Fruit fly (Drosophila melanogaster) whole organism, embryonic: Measurements from ENCODE around the gene Gbeta76C.

Experiments
- B-H2 ChIP-seq: fragments of 200-800 bp; sonication (Bioruptor generic); optimal IDR thresholded peaks from 2 replicates; lab custom pipeline; 2018; ENCODE audit warnings: missing biosample characterization, mild to moderate bottlenecking, missing genetic modification characterization
- CG10209 ChIP-seq: fragments of 200-800 bp; sonication (Bioruptor generic); optimal IDR thresholded peaks from 3 replicates; lab custom pipeline; 2017; ENCODE audit warnings: missing biosample characterization, mild to moderate bottlenecking, missing genetic modification characterization, missing genetic modification reagents
- CG10543 ChIP-seq: fragments of 200-800 bp; sonication (Bioruptor generic); optimal IDR thresholded peaks from 3 replicates; lab custom pipeline; 2017; ENCODE audit warnings: missing biosample characterization, mild to moderate bottlenecking, missing genetic modification characterization, moderate library complexity
- CG11504 ChIP-seq: fragments of 200-800 bp; sonication (Bioruptor generic); optimal IDR thresholded peaks from 3 replicates; lab custom pipeline; 2019; ENCODE audit warnings: missing biosample characterization, mild to moderate bottlenecking, missing genetic modification characterization, moderate library complexity
- CG14667 ChIP-seq: fragments of 200-800 bp; sonication (Bioruptor generic); IDR thresholded peaks from 2 replicates; pipeline ENCODE4 v1.3.6; 2022; ENCODE audit warnings: missing biosample characterization, missing genetic modification characterization
- CG15073 ChIP-seq: fragments of 200-800 bp; sonication (Bioruptor generic); optimal IDR thresholded peaks from 2 replicates; lab custom pipeline; 2016; ENCODE audit warnings: missing biosample characterization, missing genetic modification characterization
- CG18262 ChIP-seq: fragments of 200-800 bp; optimal IDR thresholded peaks from 3 replicates; lab custom pipeline; 2019; ENCODE audit warnings: missing biosample characterization, mild to moderate bottlenecking, missing genetic modification characterization, moderate library complexity
- CG1832 ChIP-seq: fragments of 200-800 bp; sonication (Bioruptor generic); optimal IDR thresholded peaks from 2 replicates; lab custom pipeline; 2017; ENCODE audit warnings: missing biosample characterization, mild to moderate bottlenecking, missing genetic modification characterization, inconsistent platforms
- CG31388 ChIP-seq: fragments of 200-800 bp; sonication (Bioruptor generic); optimal IDR thresholded peaks from 2 replicates; lab custom pipeline; 2016; ENCODE audit warnings: missing biosample characterization, missing genetic modification characterization
- CG4360 ChIP-seq: fragments of 200-800 bp; sonication (Bioruptor generic); IDR thresholded peaks from 2 replicates; pipeline ENCODE4 v1.3.6; 2022; ENCODE audit warnings: missing biosample characterization, missing genetic modification characterization
- CG4424 ChIP-seq: fragments of 200-800 bp; sonication (Bioruptor generic); optimal IDR thresholded peaks from 3 replicates; lab custom pipeline; 2016; ENCODE audit warnings: missing biosample characterization, missing genetic modification characterization
- CG4730 ChIP-seq: fragments of 200-800 bp; sonication (Bioruptor generic); IDR thresholded peaks from 2 replicates; pipeline ENCODE4 v1.3.6; 2022; ENCODE audit warnings: missing biosample characterization, missing genetic modification characterization
- CG5180 ChIP-seq: fragments of 200-800 bp; sonication (Bioruptor generic); optimal IDR thresholded peaks from 3 replicates; lab custom pipeline; 2017; ENCODE audit warnings: missing biosample characterization, missing genetic modification characterization, mild to moderate bottlenecking, moderate library complexity, missing genetic modification reagents
- CG6254 ChIP-seq: fragments of 200-800 bp; sonication (Bioruptor generic); optimal IDR thresholded peaks from 3 replicates; lab custom pipeline; 2017; ENCODE audit warnings: mild to moderate bottlenecking, missing biosample characterization, missing genetic modification reagents, missing genetic modification characterization
- CG6689 ChIP-seq: fragments of 200-800 bp; sonication (Bioruptor generic); IDR thresholded peaks from 2 replicates; pipeline ENCODE4 v1.3.6; 2022; ENCODE audit warnings: missing biosample characterization, missing genetic modification characterization
- CG6813 ChIP-seq: fragments of 200-800 bp; sonication (Bioruptor generic); optimal IDR thresholded peaks from 2 replicates; lab custom pipeline; 2017; ENCODE audit warnings: missing biosample characterization, missing genetic modification characterization, mild to moderate bottlenecking, moderate library complexity, missing genetic modification reagents
- CG6854 ChIP-seq: fragments of 200-800 bp; sonication (Bioruptor generic); optimal IDR thresholded peaks from 3 replicates; lab custom pipeline; 2017; ENCODE audit warnings: missing biosample characterization, mild to moderate bottlenecking, missing genetic modification characterization
- CG7987 ChIP-seq: fragments of 200-800 bp; sonication (Bioruptor generic); optimal IDR thresholded peaks from 2 replicates; lab custom pipeline; 2018; ENCODE audit warnings: missing biosample characterization, mild to moderate bottlenecking, missing genetic modification characterization, moderate library complexity
- CkIIα-i1 ChIP-seq: fragments of 200-800 bp; sonication (Bioruptor generic); IDR thresholded peaks from 2 replicates; pipeline ENCODE4 v1.3.6; 2022; ENCODE audit warnings: missing biosample characterization, missing genetic modification characterization
- D ChIP-seq, 2 experiments: fragments of 200-800 bp in 1 of 2; fragments of >200 bp in 1 of 2; sonication (Bioruptor generic) in 1 of 2; optimal IDR thresholded peaks; 2 replicates in 1 of 2; 3 replicates in 1 of 2; lab custom pipeline; 2017; ENCODE audit warnings: mild to moderate bottlenecking in 1 of 2, missing biosample characterization in 1 of 2, missing genetic modification characterization in 1 of 2, missing genetic modification reagents in 1 of 2
- Deaf1 ChIP-seq: fragments of 200-800 bp; optimal IDR thresholded peaks from 3 replicates; lab custom pipeline; 2019; ENCODE audit warnings: missing biosample characterization, mild to moderate bottlenecking, missing genetic modification characterization, moderate library complexity
- ERR ChIP-seq: fragments of 200-800 bp; sonication (Bioruptor generic); optimal IDR thresholded peaks from 2 replicates; lab custom pipeline; 2016; ENCODE audit warnings: missing biosample characterization, missing genetic modification characterization
- H2.0 ChIP-seq: fragments of 200-800 bp; sonication (Bioruptor generic); IDR thresholded peaks from 2 replicates; pipeline ENCODE4 v1.3.6; 2022; ENCODE audit warnings: missing biosample characterization, missing genetic modification characterization
- Hand ChIP-seq: fragments of 200-800 bp; sonication (Bioruptor generic); optimal IDR thresholded peaks from 2 replicates; lab custom pipeline; 2017; ENCODE audit warnings: mild to moderate bottlenecking, missing biosample characterization, missing genetic modification reagents, missing genetic modification characterization
- NC2α ChIP-seq: fragments of 200-800 bp; sonication (Bioruptor generic); optimal IDR thresholded peaks from 2 replicates; lab custom pipeline; 2016; ENCODE audit warnings: missing biosample characterization, missing genetic modification characterization
- Nf-YA ChIP-seq: fragments of 200-800 bp; sonication (Bioruptor generic); IDR thresholded peaks from 2 replicates; pipeline ENCODE4 v1.3.6; 2022; ENCODE audit warnings: missing biosample characterization, missing genetic modification characterization
- NfI ChIP-seq: fragments of 200-800 bp; sonication (Bioruptor generic); optimal IDR thresholded peaks from 3 replicates; lab custom pipeline; 2018; ENCODE audit warnings: missing biosample characterization, mild to moderate bottlenecking, missing genetic modification characterization, moderate library complexity
- Scr ChIP-seq: fragments of 200-800 bp; sonication (Bioruptor generic); IDR thresholded peaks from 2 replicates; pipeline ENCODE4 v1.3.6; 2022; ENCODE audit warnings: missing biosample characterization, missing genetic modification characterization; ENCODE audit not compliant: partially characterized antibody
- Sox100B ChIP-seq: fragments of 200-800 bp; sonication (Bioruptor generic); optimal IDR thresholded peaks from 3 replicates; lab custom pipeline; 2018; ENCODE audit warnings: missing biosample characterization, mild to moderate bottlenecking, missing genetic modification characterization
- Xrp1 ChIP-seq: fragments of 200-800 bp; sonication (Bioruptor generic); IDR thresholded peaks from 2 replicates; pipeline ENCODE4 v1.3.6; 2022; ENCODE audit warnings: missing biosample characterization, missing genetic modification characterization
- ac ChIP-seq: fragments of 200-800 bp; sonication (Bioruptor generic); optimal IDR thresholded peaks from 3 replicates; lab custom pipeline; 2017; ENCODE audit warnings: missing biosample characterization, mild to moderate bottlenecking, missing genetic modification characterization
- bab2 ChIP-seq: fragments of 200-800 bp; sonication (Bioruptor generic); optimal IDR thresholded peaks from 2 replicates; lab custom pipeline; 2016; ENCODE audit warnings: missing biosample characterization, missing genetic modification characterization
- btn ChIP-seq: fragments of 200-800 bp; sonication (Bioruptor generic); optimal IDR thresholded peaks from 2 replicates; lab custom pipeline; 2016; ENCODE audit warnings: missing biosample characterization, missing genetic modification characterization
- danr ChIP-seq: fragments of 200-800 bp; sonication (Bioruptor generic); IDR thresholded peaks from 2 replicates; pipeline ENCODE4 v1.3.6; 2022; ENCODE audit warnings: missing biosample characterization, missing genetic modification characterization
- en ChIP-seq: fragments of 200-800 bp; sonication (Bioruptor generic); optimal IDR thresholded peaks from 2 replicates; lab custom pipeline; 2016; ENCODE audit warnings: missing biosample characterization, missing genetic modification characterization
- ewg ChIP-seq: fragments of 200-800 bp; sonication (Bioruptor generic); optimal IDR thresholded peaks from 3 replicates; lab custom pipeline; 2017; ENCODE audit warnings: mild to moderate bottlenecking, missing biosample characterization, missing genetic modification reagents, missing genetic modification characterization
- fru ChIP-seq: fragments of >200 bp; optimal IDR thresholded peaks from 2 replicates; lab custom pipeline; 2017
- ind ChIP-seq: fragments of 200-800 bp; sonication (Bioruptor generic); optimal IDR thresholded peaks from 3 replicates; lab custom pipeline; 2016; ENCODE audit warnings: missing biosample characterization, missing genetic modification characterization
- lmd ChIP-seq: fragments of 200-800 bp; sonication (Bioruptor generic); IDR thresholded peaks from 2 replicates; pipeline ENCODE4 v1.3.6; 2022; ENCODE audit warnings: missing biosample characterization, missing genetic modification characterization
- mirr ChIP-seq: fragments of 200-800 bp; sonication (Bioruptor generic); optimal IDR thresholded peaks from 3 replicates; lab custom pipeline; 2018; ENCODE audit warnings: missing biosample characterization, mild to moderate bottlenecking, missing genetic modification characterization
- oc ChIP-seq: fragments of 200-800 bp; sonication (Bioruptor generic); optimal IDR thresholded peaks from 2 replicates; lab custom pipeline; 2018; ENCODE audit warnings: missing biosample characterization, mild to moderate bottlenecking, missing genetic modification characterization, moderate library complexity
- pfk ChIP-seq: fragments of 200-800 bp; sonication (Bioruptor generic); optimal IDR thresholded peaks from 2 replicates; lab custom pipeline; 2018; ENCODE audit warnings: missing biosample characterization, mild to moderate bottlenecking, missing genetic modification characterization, moderate library complexity
- phol ChIP-seq: fragments of 200-800 bp; sonication (Bioruptor generic); optimal IDR thresholded peaks from 3 replicates; lab custom pipeline; 2018; ENCODE audit warnings: missing biosample characterization, mild to moderate bottlenecking, missing genetic modification characterization, moderate library complexity
- sc ChIP-seq, 3 experiments: fragments of >200 bp in 2 of 3; fragments of 200-800 bp in 1 of 3; sonication (Bioruptor generic) in 1 of 3; optimal IDR thresholded peaks; 2 replicates in 2 of 3; 3 replicates in 1 of 3; lab custom pipeline; 2017; ENCODE audit warnings: mild to moderate bottlenecking in 1 of 3, missing biosample characterization in 1 of 3, missing genetic modification characterization in 1 of 3, missing genetic modification reagents in 1 of 3
- sens-2 ChIP-seq: fragments of 200-800 bp; sonication (Bioruptor generic); IDR thresholded peaks from 2 replicates; pipeline ENCODE4 v1.3.6; 2022; ENCODE audit warnings: missing biosample characterization, missing genetic modification characterization
- seq ChIP-seq: fragments of 200-800 bp; sonication (Bioruptor generic); IDR thresholded peaks from 2 replicates; pipeline ENCODE4 v1.3.6; 2022; ENCODE audit warnings: missing biosample characterization, missing genetic modification characterization
- stc ChIP-seq: fragments of 200-800 bp; sonication (Bioruptor generic); IDR thresholded peaks from 2 replicates; pipeline ENCODE4 v1.3.6; 2022; ENCODE audit warnings: missing biosample characterization, missing genetic modification characterization
- toy ChIP-seq: fragments of 200-800 bp; sonication (Bioruptor generic); IDR thresholded peaks from 2 replicates; pipeline ENCODE4 v1.3.6; 2022; ENCODE audit warnings: missing biosample characterization, missing genetic modification characterization
- wdn ChIP-seq: fragments of 200-800 bp; sonication (Bioruptor generic); IDR thresholded peaks from 2 replicates; pipeline ENCODE4 v1.3.6; 2022; ENCODE audit warnings: missing biosample characterization, missing genetic modification characterization
- yki ChIP-seq: fragments of >200 bp; optimal IDR thresholded peaks from 3 replicates; lab custom pipeline; 2018

Gbeta76C gene

DNA sequence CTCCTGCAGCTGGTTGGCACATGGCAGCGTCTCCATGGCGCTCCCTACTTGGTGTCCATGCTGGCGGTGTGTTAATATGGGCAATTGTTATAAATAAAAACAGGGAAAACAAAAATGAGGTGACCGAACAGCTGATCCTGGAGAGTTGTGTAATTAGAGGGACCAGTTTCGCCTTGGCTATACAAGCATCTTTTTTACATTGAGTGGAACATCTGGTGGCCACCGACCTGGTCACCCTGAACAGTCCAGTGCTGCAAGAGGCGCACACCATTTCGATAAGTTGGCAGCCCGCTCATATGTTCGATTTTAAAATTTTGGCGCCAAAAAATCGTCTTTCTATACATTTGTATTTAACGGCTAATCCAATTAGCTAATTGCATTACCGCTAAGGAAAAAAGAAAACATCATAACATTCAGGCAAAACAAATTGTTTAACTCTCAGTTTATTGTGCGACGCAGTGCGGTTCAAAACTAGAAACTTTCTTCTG is at the start of gene Gbeta76C, which contains the start of gene CG8765 (continued):
- TF ChIP-seq CG6854 (GFP tag; lab: Kevin White, UChicago) (no peak), Sox100B (GFP tag; lab: Kevin White, UChicago) (no peak), bab2 (GFP tag; lab: Kevin White, UChicago) (peak; percentile 14), NC2α (peak; percentile 16), en (GFP tag; lab: Kevin White, UChicago) (no peak), ind (GFP tag; lab: Kevin White, UChicago) (peak; percentile 30), lmd (GFP tag; lab: Robert Waterston, UW) (peak; percentile 31; the same call in 1 of the 2 replicates), seq (GFP tag; lab: Robert Waterston, UW) (no peak), Hand (no peak), CG14667 (GFP tag; lab: Robert Waterston, UW) (no peak), CG4730 (GFP tag; lab: Robert Waterston, UW) (no peak), NfI (GFP tag; lab: Kevin White, UChicago) (peak; percentile 21), oc (tag; lab: Kevin White, UChicago) (peak; percentile 22), danr (GFP tag; lab: Robert Waterston, UW) (no peak), ewg (GFP tag; lab: Kevin White, UChicago) (no peak), ERR (GFP tag; lab: Kevin White, UChicago) (peak; percentile 14), H2.0 (GFP tag; lab: Robert Waterston, UW) (no peak), Xrp1 (no peak), sens-2 (no peak), CG10209 (GFP tag; lab: Kevin White, UChicago) (no peak), btn (GFP tag; lab: Kevin White, UChicago) (peak; percentile 7), CG11504 (tag; lab: Kevin White, UChicago) (no peak), Deaf1 (tag; lab: Kevin White, UChicago) (no peak), CG31388 (GFP tag; lab: Kevin White, UChicago) (no peak), yki (lab: Kevin White, UChicago) (no peak), CkIIα-i1 (GFP tag; lab: Robert Waterston, UW) (no peak), CG6689 (GFP tag; lab: Robert Waterston, UW) (peak; percentile 44; the same call in 1 of the 2 replicates), B-H2 (GFP tag; lab: Kevin White, UChicago) (peak; percentile 66), CG6813 (GFP tag; lab: Kevin White, UChicago) (no peak), D (optimal IDR thresholded peaks at IDR 0.05; lab: Kevin White, UChicago) (peak; percentile 16), D (GFP tag; optimal IDR thresholded peaks at IDR 0.05; lab: Kevin White, UChicago) (no peak), sc (optimal IDR thresholded peaks at IDR 0.05; lab: Kevin White, UChicago) (no peak), sc (GFP tag; optimal IDR thresholded peaks at IDR 0.05; lab: Kevin White, UChicago) (no peak), phol (tag; lab: Kevin White, UChicago) (peak; percentile 70), CG6254 (GFP tag; lab: Kevin White, UChicago) (no peak), CG15073 (GFP tag; lab: Kevin White, UChicago) (no peak), fru (lab: Kevin White, UChicago) (no peak), mirr (GFP tag; lab: Kevin White, UChicago) (no peak), Nf-YA (no peak), wdn (GFP tag; lab: Robert Waterston, UW) (peak; percentile 30; the same call in 1 of the 2 replicates), CG7987 (GFP tag; lab: Kevin White, UChicago) (peak; percentile 51), toy (no peak), CG5180 (GFP tag; lab: Kevin White, UChicago) (no peak), stc (GFP tag; lab: Robert Waterston, UW) (no peak), CG4360 (GFP tag; lab: Robert Waterston, UW) (no peak), ac (GFP tag; lab: Kevin White, UChicago) (no peak), CG18262 (tag; lab: Kevin White, UChicago) (no peak), CG10543 (GFP tag; lab: Kevin White, UChicago) (peak; percentile 35), Scr (GFP tag; lab: Robert Waterston, UW) (peak; percentile 31; the same call in 1 of the 2 replicates), CG1832 (GFP tag; lab: Kevin White, UChicago) (no peak), CG4424 (GFP tag; lab: Kevin White, UChicago) (no peak), pfk (GFP tag; lab: Kevin White, UChicago) (no peak)
